Worm (Caenorhabditis elegans) whole organism, mixed stage, embryonic: ENCODE results near the gene ZK1320.11.

ENCODE experiments used
- M03D4.4 ChIP-seq: sonication (generic microtip); optimal IDR thresholded peaks from 2 replicates; lab custom pipeline; 2017; ENCODE audit warnings: mild to moderate bottlenecking, missing genetic modification characterization, missing compliant biosample characterization
- blmp-1 ChIP-seq: fragments of 150-350 bp; optimal IDR thresholded peaks from 2 replicates; lab custom pipeline; 2014; ENCODE audit warnings: missing biosample characterization, missing genetic modification characterization
- ceh-39 ChIP-seq: fragments of 150-350 bp; optimal IDR thresholded peaks from 2 replicates; lab custom pipeline; 2014; ENCODE audit warnings: missing biosample characterization, missing genetic modification characterization
- ces-1 ChIP-seq: fragments of 150-350 bp; optimal IDR thresholded peaks from 2 replicates; lab custom pipeline; 2014; ENCODE audit warnings: missing biosample characterization, missing genetic modification reagents, missing genetic modification characterization
- drap-1 ChIP-seq: fragments of 200-800 bp; sonication (Bioruptor generic); optimal IDR thresholded peaks from 3 replicates; lab custom pipeline; 2018; ENCODE audit warnings: mild to moderate bottlenecking, missing genetic modification characterization, missing compliant biosample characterization
- elt-1 ChIP-seq: sonication (generic microtip); optimal IDR thresholded peaks from 2 replicates; lab custom pipeline; 2017; ENCODE audit warnings: missing genetic modification characterization, mild to moderate bottlenecking, missing compliant biosample characterization, antibody characterized with exemption, moderate library complexity, borderline replicate concordance; ENCODE audit not compliant: insufficient read depth
- elt-3 ChIP-seq: fragments of 150-350 bp; optimal IDR thresholded peaks from 2 replicates; lab custom pipeline; 2014; ENCODE audit warnings: missing biosample characterization, missing genetic modification characterization
- flh-1 ChIP-seq: fragments of 200-800 bp; sonication (Bioruptor generic); optimal IDR thresholded peaks from 2 replicates; lab custom pipeline; 2018; ENCODE audit warnings: mild to moderate bottlenecking, missing genetic modification characterization, moderate library complexity, missing compliant biosample characterization
- hlh-1 ChIP-seq: fragments of 150-350 bp; optimal IDR thresholded peaks from 2 replicates; lab custom pipeline; 2014; ENCODE audit warnings: missing biosample characterization, missing genetic modification reagents, missing genetic modification characterization
- mab-5 ChIP-seq: fragments of 150-350 bp; optimal IDR thresholded peaks from 2 replicates; lab custom pipeline; 2014; ENCODE audit warnings: missing biosample characterization, missing genetic modification characterization
- mep-1 ChIP-seq: fragments of 150-350 bp; optimal IDR thresholded peaks from 2 replicates; lab custom pipeline; 2017; ENCODE audit warnings: missing biosample characterization, missing genetic modification reagents, missing genetic modification characterization, inconsistent platforms
- mls-2 ChIP-seq: sonication (generic microtip); optimal IDR thresholded peaks from 2 replicates; lab custom pipeline; 2016; ENCODE audit warnings: mild to moderate bottlenecking, missing genetic modification characterization, moderate library complexity, missing compliant biosample characterization
- nhr-12 ChIP-seq: fragments of 150-350 bp; optimal IDR thresholded peaks from 2 replicates; lab custom pipeline; 2014; ENCODE audit warnings: missing biosample characterization, missing genetic modification characterization
- nhr-2 ChIP-seq: fragments of 150-350 bp; optimal IDR thresholded peaks from 2 replicates; lab custom pipeline; 2014; ENCODE audit warnings: missing biosample characterization, missing genetic modification characterization
- nhr-237 ChIP-seq: fragments of 150-350 bp; optimal IDR thresholded peaks from 2 replicates; lab custom pipeline; 2014; ENCODE audit warnings: missing biosample characterization, missing genetic modification characterization
- nhr-76 ChIP-seq: sonication (generic microtip); optimal IDR thresholded peaks from 2 replicates; lab custom pipeline; 2017; ENCODE audit warnings: missing biosample characterization, missing genetic modification characterization
- sem-2 ChIP-seq: fragments of 200-800 bp; sonication (Bioruptor generic); optimal IDR thresholded peaks from 2 replicates; lab custom pipeline; 2018; ENCODE audit warnings: mild to moderate bottlenecking, missing genetic modification characterization, missing compliant biosample characterization
- sptf-1 ChIP-seq: sonication (generic microtip); optimal IDR thresholded peaks from 2 replicates; lab custom pipeline; 2017; ENCODE audit warnings: mild to moderate bottlenecking, missing genetic modification characterization, moderate library complexity, missing compliant biosample characterization
- unc-120 ChIP-seq: sonication (generic microtip); optimal IDR thresholded peaks from 2 replicates; lab custom pipeline; 2017; ENCODE audit warnings: missing genetic modification characterization, missing compliant biosample characterization; ENCODE audit not compliant: poor library complexity, severe bottlenecking
- unc-39 ChIP-seq: fragments of 150-350 bp; optimal IDR thresholded peaks from 2 replicates; lab custom pipeline; 2014; ENCODE audit warnings: missing biosample characterization, missing genetic modification characterization
- unc-62 ChIP-seq: fragments of 150-350 bp; optimal IDR thresholded peaks from 2 replicates; lab custom pipeline; 2014; ENCODE audit warnings: missing biosample characterization, missing genetic modification reagents, missing genetic modification characterization
- ztf-11 ChIP-seq: fragments of 150-350 bp; optimal IDR thresholded peaks from 2 replicates; lab custom pipeline; 2014; ENCODE audit warnings: missing biosample characterization, missing genetic modification characterization

ZK1320.11 gene

DNA sequence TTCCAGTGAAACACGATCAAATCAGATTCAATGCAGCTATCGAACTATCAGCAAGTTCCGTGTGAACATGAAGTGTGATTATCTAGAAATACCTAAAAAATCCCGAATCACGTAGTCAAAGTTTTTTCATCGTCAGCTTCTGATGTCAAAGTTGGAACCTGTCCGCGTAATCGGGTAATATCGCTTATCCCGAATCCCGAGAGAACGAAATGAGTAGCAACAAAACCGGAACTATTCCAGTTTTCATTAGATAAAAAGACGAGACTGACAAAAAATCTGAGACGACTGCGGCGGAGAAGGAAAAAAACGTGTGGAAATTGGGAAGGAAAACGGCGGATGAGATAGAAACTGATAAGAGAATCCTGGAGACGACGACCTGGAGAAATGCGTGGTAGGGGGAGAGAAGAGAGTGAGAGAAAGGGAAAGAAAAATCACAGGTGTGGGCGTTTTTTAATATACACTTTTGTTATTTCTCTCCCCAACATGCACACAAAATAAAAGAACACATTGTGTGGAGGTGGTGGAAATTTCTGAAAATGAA lies 47.4 kb upstream of the ZK1320.11 start:
- TF ChIP-seq elt-1 (tag; lab: Kevin White, UChicago) (peak; percentile 26), mep-1 (tag; lab: Kevin White, UChicago) (no peak), M03D4.4 (tag; lab: Kevin White, UChicago) (no peak), sptf-1 (no peak)

DNA sequence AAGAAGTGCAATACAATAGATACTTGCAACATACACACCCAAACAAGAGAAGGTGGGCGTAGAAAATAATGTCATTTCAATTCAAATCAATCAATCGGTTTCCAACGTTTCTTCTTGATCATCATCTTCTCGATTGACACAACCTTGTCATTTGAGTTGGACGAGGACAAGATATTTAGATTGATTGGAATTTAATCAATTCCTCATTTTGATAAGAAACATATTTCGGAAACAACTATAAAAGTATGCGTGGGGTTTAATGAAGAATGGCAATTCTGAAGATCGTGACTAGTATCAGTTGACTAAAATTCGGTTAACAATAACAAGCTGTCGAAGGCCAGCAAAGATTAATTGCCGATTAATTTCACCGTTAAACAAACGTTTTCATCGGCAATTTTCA lies 46.8 kb upstream of the ZK1320.11 start:
- TF ChIP-seq hlh-1 (tag; lab: Kevin White, UChicago) (no peak), unc-62 (peak; percentile 60)

DNA sequence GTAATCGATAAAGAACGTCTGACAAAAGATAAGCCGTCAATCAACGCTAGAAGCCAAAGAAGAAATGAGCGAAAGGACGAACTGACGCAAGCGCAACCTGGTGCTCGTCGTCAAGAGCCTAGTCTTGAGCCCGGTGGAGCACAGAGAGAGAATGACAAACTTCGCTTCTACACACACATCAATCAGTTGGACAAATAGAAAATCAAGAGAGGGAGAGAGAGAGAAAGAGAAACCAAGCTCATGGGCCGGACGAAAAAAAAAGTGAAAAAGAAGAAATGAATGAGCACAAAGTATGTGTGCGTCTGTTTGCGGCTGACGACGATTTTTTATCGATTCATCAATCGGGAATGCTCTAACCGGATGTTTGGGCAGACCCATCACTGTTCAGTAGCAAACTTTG lies 46.3 kb upstream of the ZK1320.11 start:
- peak; percentile 39 for TF ChIP-seq unc-120 (tag; lab: Kevin White, UChicago)
- TF ChIP-seq unc-62, result peak; percentile 90
- peak; percentile 67 for TF ChIP-seq hlh-1 (tag; lab: Kevin White, UChicago)
- TF ChIP-seq unc-39 (tag; lab: Kevin White, UChicago), result no peak

DNA sequence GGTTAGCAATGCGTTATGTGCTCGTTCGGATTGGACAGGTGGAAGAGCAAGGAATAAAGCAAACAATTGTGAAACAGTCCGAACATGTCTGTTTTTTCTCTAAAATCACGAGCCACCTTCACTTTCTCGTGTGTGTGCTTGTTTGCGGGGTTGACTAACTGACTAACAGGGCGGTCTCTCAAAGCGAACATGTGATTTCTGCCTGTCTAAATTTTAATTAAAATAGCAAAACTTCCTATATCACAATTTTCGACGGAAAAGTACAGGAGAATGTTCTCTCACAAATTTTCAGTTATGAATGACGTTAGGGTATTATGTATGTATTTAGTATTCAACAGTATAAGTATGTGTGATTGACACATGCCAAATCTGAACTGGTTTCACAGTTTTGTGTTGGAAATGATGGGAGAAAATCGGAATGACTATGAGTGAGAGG lies 45.5 kb upstream of the ZK1320.11 start:
- no peak for TF ChIP-seq ceh-39
- TF ChIP-seq nhr-76 (tag; lab: Kevin White, UChicago), result no peak
- no peak for TF ChIP-seq ces-1 (GFP tag; lab: Kevin White, UChicago)
- TF ChIP-seq flh-1 (GFP tag; lab: Kevin White, UChicago), result no peak
- no peak for TF ChIP-seq nhr-237
- no peak for TF ChIP-seq ztf-11 (tag; lab: Kevin White, UChicago)
- no peak for TF ChIP-seq M03D4.4 (tag; lab: Kevin White, UChicago)
- TF ChIP-seq mls-2 (tag; lab: Kevin White, UChicago), result no peak
- TF ChIP-seq blmp-1 (tag; lab: Kevin White, UChicago), result no peak
- TF ChIP-seq nhr-2, result no peak
- TF ChIP-seq nhr-12, result no peak
- no peak for TF ChIP-seq unc-120 (tag; lab: Kevin White, UChicago)
- TF ChIP-seq sem-2, result no peak
- TF ChIP-seq hlh-1 (tag; lab: Kevin White, UChicago), result no peak
- TF ChIP-seq, all 35 proteins: peak for 0

DNA sequence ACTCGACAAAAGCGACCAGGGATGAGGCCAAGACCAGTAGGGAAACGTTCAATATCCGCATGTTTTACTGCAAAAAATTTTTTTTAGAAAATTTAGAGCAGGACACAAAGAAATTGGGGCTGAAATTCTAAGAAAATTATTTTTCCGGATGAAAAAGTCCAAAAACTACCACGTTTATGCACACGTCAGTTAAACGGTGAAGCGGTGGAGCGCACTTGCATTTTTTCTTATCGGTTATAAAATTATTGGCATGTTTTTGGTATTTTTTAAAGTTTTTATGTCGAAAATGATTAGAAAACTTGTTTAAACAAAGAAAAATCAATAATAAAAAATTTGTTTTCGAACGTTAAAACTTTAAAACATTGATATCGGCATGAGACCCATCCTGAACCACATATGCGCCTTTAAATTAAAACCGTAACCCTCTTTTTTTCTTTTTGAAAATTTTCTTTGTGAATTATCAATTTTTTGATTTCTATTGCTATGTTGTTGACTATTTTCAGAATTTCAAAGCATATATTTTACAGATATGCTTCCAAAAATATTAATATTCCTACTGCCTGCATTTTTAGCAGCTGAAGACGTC lies 43.2 kb upstream of the ZK1320.11 start, which contains the start of the genes dnj-20 and ZK1307.8:
Gene dnj-20 (minus strand): TSS at position 67 of the 586 bp plus-strand sequence.
Gene ZK1307.8 (plus strand): TSS at position 504 of the 586 bp plus-strand sequence.
- TF ChIP-seq ces-1 (GFP tag; lab: Kevin White, UChicago), result peak; percentile 10
- no peak for TF ChIP-seq ceh-39
- TF ChIP-seq mep-1 (tag; lab: Kevin White, UChicago), result peak; percentile 8

DNA sequence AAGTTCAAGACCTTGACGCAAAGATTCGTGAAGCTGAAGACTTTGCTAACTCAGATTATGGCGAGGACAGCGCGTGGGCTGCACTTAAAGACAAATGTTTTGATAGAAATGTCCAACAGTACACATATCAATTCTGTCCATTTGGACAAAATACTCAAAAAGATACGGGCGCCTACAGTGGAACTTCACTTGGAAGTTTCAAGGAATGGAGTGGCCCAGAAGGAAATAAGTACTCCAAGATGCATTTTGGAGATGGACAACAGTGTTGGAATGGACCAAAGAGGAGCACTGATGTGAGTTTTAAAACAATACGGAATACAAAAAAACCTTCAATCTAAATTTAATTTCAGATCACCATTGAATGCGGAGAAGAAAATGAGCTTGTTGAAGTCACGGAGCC lies 41.5 kb upstream of the ZK1320.11 start:
- TF ChIP-seq nhr-76 (tag; lab: Kevin White, UChicago) (no peak), mab-5 (tag; lab: Kevin White, UChicago) (no peak), elt-3 (tag; lab: Kevin White, UChicago) (no peak), unc-62 (no peak)

DNA sequence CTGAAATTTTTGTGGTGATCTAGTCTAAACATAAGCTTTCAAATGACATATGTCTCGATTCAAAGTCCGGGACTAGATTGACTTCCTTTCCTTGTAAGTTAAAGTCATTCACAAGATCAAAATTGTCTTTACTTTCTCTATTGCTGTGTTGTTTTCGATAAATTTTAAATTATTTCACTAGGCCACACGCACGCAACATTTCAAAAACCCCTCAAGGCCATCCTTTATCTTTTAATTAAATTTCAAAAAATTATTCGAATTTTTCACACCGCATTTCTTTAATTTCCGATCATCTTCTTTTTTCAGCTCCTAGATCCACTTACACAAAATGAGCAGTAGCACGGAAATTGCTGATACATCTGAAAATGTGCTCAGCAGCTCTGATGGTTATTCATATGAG lies 31.1 kb upstream of the ZK1320.11 start, which contains the start of gene ZK1307.7:
Gene ZK1307.7 (plus strand): TSS at position 301 of the 400 bp plus-strand sequence.
- TF ChIP-seq drap-1 (no peak), sptf-1 (no peak), mls-2 (tag; lab: Kevin White, UChicago) (no peak)

DNA sequence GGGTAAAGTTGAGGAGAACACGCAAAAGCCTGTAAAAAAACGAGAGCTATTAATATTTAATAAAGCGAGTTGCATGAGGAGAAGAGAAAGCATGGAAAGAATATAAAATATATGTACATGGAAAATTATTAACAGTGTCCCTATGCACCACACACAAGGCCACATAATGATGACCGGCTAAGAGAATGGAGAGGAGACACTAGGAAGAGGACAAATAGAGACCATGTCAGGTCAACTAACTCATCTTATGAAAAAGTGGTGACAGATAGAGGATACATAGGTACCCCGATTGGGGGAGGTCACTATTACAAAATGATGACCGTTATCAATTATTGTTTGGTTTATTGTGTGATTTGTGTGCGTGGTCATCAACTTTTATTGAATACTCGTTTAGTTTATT lies 23.0 kb upstream of the ZK1320.11 start, which contains the start of gene fzr-1:
Gene fzr-1 (minus strand): TSS at position 29 of the 400 bp plus-strand sequence.
- peak; percentile 94 for TF ChIP-seq nhr-2
- no peak for TF ChIP-seq sem-2
- TF ChIP-seq, all 35 proteins: peak for 1
